Worm (Caenorhabditis elegans) whole organism, dauer: Measurements from ENCODE around the gene R08E3.3.

Source experiments
- unc-62 ChIP-seq: sonication (generic microtip); optimal IDR thresholded peaks from 2 replicates; lab custom pipeline; 2017; ENCODE audit warnings: missing biosample characterization, missing genetic modification reagents, missing genetic modification characterization

Gene R08E3.3

ce11 chrX:4809753-4810424, 8.5 kb upstream of the R08E3.3 start:
- TF ChIP-seq unc-62: no peak

- TF ChIP-seq unc-62: no peak
Observed at ce11 chrX:4811242-4811641, 7.2 kb upstream of the R08E3.3 start, which contains the start of gene ztf-16. Gene ztf-16 (minus strand): TSS chrX:4811540.

ce11 chrX:4813115-4813732, 5.2 kb upstream of the R08E3.3 start:
- TF ChIP-seq unc-62: no peak

- no peak for TF ChIP-seq unc-62
Observed at ce11 chrX:4818872-4819271, 479 bp downstream of the R08E3.3 start.

ce11 chrX:4821602-4822001, 3.2 kb downstream of the R08E3.3 start:
- no peak for TF ChIP-seq unc-62

- no peak for TF ChIP-seq unc-62
Observed at ce11 chrX:4822262-4822661, 3.9 kb downstream of the R08E3.3 start, which contains the start of gene R08E3.1. Gene R08E3.1 (plus strand): TSS chrX:4822647.

- no peak for TF ChIP-seq unc-62
Observed at ce11 chrX:4840653-4841052, 22.3 kb downstream of the R08E3.3 start.

ce11 chrX:4842305-4842704, 23.9 kb downstream of the R08E3.3 start:
- TF ChIP-seq unc-62: no peak

ce11 chrX:4844765-4845164, 26.4 kb downstream of the R08E3.3 start:
- TF ChIP-seq unc-62: no peak

- TF ChIP-seq unc-62: no peak
Observed at ce11 chrX:4853060-4853459, 34.7 kb downstream of the R08E3.3 start, which contains the start of gene F39C12.1. Gene F39C12.1 (minus strand): TSS chrX:4853195.

- no peak for TF ChIP-seq unc-62
Observed at ce11 chrX:4859582-4860095, 41.2 kb downstream of the R08E3.3 start, which contains the start of gene add-1. Gene add-1 (minus strand): TSS chrX:4860045.

- no peak for TF ChIP-seq unc-62
Observed at ce11 chrX:4861413-4861812, 43.0 kb downstream of the R08E3.3 start.

ce11 chrX:4862062-4862461, 43.7 kb downstream of the R08E3.3 start:
- TF ChIP-seq unc-62: no peak

- TF ChIP-seq unc-62: no peak
Observed at ce11 chrX:4864214-4864613, 45.8 kb downstream of the R08E3.3 start.

ce11 chrX:4865798-4866197, 47.4 kb downstream of the R08E3.3 start, which contains the start of gene ntc-1:
Gene ntc-1 (plus strand): TSS chrX:4866098.
- TF ChIP-seq unc-62: no peak

- no peak for TF ChIP-seq unc-62
Observed at ce11 chrX:4869627-4870026, 51.2 kb downstream of the R08E3.3 start.

ce11 chrX:4870683-4871082, 52.3 kb downstream of the R08E3.3 start:
- no peak for TF ChIP-seq unc-62
